Worm (Caenorhabditis elegans) whole organism, early embryonic: ENCODE results near the gene Y25C1A.8.
"Not testable (repeated sequence)": the region's sequence is repeated elsewhere in the genome, so short reads cannot be mapped to it uniquely, and the experiment has no call there.

Source experiments
- B0310.2 ChIP-seq: sonication (generic microtip); optimal IDR thresholded peaks from 2 replicates; lab custom pipeline; 2016; ENCODE audit warnings: mild to moderate bottlenecking, missing genetic modification characterization, missing compliant biosample characterization
- F13C5.2 ChIP-seq: sonication (generic microtip); optimal IDR thresholded peaks from 2 replicates; lab custom pipeline; 2017; ENCODE audit warnings: mild to moderate bottlenecking, missing genetic modification characterization, inconsistent platforms, missing compliant biosample characterization
- aly-1 ChIP-seq: sonication (generic microtip); optimal IDR thresholded peaks from 2 replicates; lab custom pipeline; 2016; ENCODE audit warnings: missing genetic modification characterization, missing compliant biosample characterization
- ama-1 ChIP-seq: fragments of 150-350 bp; optimal IDR thresholded peaks from 2 replicates; lab custom pipeline; 2014
- ceh-13 ChIP-seq: fragments of 200-800 bp; sonication (Bioruptor generic); optimal IDR thresholded peaks from 2 replicates; lab custom pipeline; 2018; ENCODE audit warnings: mild to moderate bottlenecking, missing genetic modification characterization, missing compliant biosample characterization
- ceh-36 ChIP-seq: sonication (generic microtip); optimal IDR thresholded peaks from 2 replicates; lab custom pipeline; 2016; ENCODE audit warnings: missing genetic modification characterization, inconsistent platforms, missing compliant biosample characterization
- ets-7 ChIP-seq: sonication (generic microtip); optimal IDR thresholded peaks from 2 replicates; lab custom pipeline; 2016; ENCODE audit warnings: missing genotype, missing genetic modification characterization, missing compliant biosample characterization
- flt-1 ChIP-seq: fragments of 200-800 bp; sonication (Bioruptor generic); IDR thresholded peaks from 2 replicates; pipeline ENCODE4 v1.3.6; 2022; ENCODE audit warnings: missing genetic modification characterization, missing compliant biosample characterization
- hmbx-1 ChIP-seq: sonication (generic microtip); optimal IDR thresholded peaks from 2 replicates; lab custom pipeline; 2016; ENCODE audit warnings: mild to moderate bottlenecking, missing genetic modification characterization, missing compliant biosample characterization
- hmg-4 ChIP-seq: fragments of 200-800 bp; sonication (Bioruptor generic); optimal IDR thresholded peaks from 2 replicates; lab custom pipeline; 2018; ENCODE audit warnings: mild to moderate bottlenecking, missing genetic modification characterization, missing compliant biosample characterization
- hnd-1 ChIP-seq: sonication (generic microtip); optimal IDR thresholded peaks from 2 replicates; lab custom pipeline; 2016; ENCODE audit warnings: missing genetic modification characterization, missing compliant biosample characterization
- pes-1 ChIP-seq: fragments of 200-800 bp; sonication (Bioruptor generic); IDR thresholded peaks from 2 replicates; pipeline ENCODE4 v1.3.6; 2022; ENCODE audit warnings: missing genetic modification reagents, missing genetic modification characterization, missing compliant biosample characterization
- scrt-1 ChIP-seq: fragments of 200-800 bp; sonication (Bioruptor generic); IDR thresholded peaks from 2 replicates; pipeline ENCODE4 v1.3.6; 2022; ENCODE audit warnings: missing genetic modification characterization, missing compliant biosample characterization
- sea-1 ChIP-seq: fragments of 200-800 bp; sonication (Bioruptor generic); conservative IDR thresholded peaks from 2 replicates; pipeline ENCODE4 v1.3.6; 2022; ENCODE audit warnings: missing genetic modification characterization, missing compliant biosample characterization
- tbx-11 ChIP-seq: fragments of 200-800 bp; sonication (Bioruptor generic); IDR thresholded peaks from 2 replicates; pipeline ENCODE4 v1.3.6; 2022; ENCODE audit warnings: missing genetic modification characterization, missing compliant biosample characterization
- tbx-37 ChIP-seq: fragments of 200-800 bp; sonication (Bioruptor generic); conservative IDR thresholded peaks from 2 replicates; pipeline ENCODE4 v1.3.6; 2022; ENCODE audit warnings: missing genetic modification reagents, missing genetic modification characterization, missing compliant biosample characterization
- tra-4 ChIP-seq: sonication (generic microtip); optimal IDR thresholded peaks from 2 replicates; lab custom pipeline; 2017; ENCODE audit warnings: missing genetic modification characterization, missing compliant biosample characterization

The Y25C1A.8 gene

DNA sequence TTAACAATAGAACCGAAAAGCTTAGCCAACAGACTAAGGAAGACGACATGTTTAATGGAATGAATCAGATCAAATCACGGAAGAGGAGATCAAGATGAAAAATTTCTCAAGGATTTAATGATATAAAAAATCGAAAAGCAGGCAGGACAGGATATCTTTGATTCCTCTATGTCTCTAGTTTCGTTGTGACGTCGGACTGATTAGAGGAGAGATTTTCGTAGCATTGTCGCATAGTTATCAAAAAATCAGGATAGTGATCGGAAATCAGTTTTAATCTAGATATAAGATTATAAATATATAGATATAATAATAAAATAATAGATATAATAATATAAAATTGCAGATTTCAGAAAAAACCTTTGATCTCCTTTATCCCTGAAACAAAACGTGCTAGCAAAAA is 33.4 kb downstream of the Y25C1A.8 start, which contains the start of gene B0454.8:
B0454.8 (minus strand) TSS at position 101 of the 400 bp plus-strand sequence.
- no peak for TF ChIP-seq tbx-11 (GFP tag; lab: Robert Waterston, UW)
- no peak for TF ChIP-seq ceh-36
- TF ChIP-seq ceh-13 (GFP tag; lab: Kevin White, UChicago): no peak

DNA sequence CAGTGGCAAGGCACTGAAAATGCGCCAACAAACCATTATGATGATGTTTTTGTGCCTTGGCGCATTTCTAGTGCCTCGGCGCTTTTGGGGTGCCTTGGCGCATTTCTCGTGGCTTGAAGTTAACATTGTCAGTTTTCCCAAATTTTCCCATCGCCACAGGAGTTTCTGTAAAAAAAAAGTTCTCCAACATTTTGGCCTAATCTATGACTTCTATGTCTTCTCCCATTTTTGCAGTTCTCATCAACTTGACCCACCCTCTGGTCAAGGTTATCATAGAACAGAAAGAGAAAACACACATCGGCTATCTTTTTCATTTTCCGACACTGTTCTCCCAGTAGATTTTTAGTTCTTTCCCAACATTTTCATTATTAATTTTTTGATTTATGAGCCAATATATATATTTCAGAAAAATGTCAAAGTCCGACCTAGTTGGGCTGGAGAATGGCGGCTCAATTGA is 38.3 kb downstream of the Y25C1A.8 start, which contains the start of the genes B0454.26 and B0454.5:
B0454.26 (minus strand) TSS at position 101 of the 457 bp plus-strand sequence.
B0454.5 (plus strand) TSS at position 407 of the 457 bp plus-strand sequence.
- TF ChIP-seq tra-4 (tag; lab: Kevin White, UChicago): no peak

DNA sequence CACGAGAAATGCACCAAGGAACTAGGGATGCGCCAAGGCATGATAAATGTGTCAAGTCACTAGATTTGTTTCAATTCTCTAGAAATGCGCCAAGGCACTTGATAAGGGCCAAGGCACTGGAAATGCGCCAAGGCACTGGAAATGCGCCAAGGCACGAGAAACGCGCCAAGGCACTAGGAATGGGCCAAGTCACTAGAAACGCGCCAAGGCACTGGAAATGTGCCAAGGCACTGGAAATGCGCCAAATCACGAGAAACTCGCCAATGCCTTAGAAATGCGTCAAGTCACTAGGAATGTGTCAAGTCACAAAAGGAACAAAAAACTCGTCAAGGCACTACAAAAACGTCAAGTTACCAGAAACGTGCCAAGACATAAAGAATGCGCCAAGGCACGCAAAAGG is 40.4 kb downstream of the Y25C1A.8 start:
- TF ChIP-seq hmg-4 (GFP tag; lab: Kevin White, UChicago): no peak
- no peak for TF ChIP-seq ceh-36
- no peak for TF ChIP-seq B0310.2 (tag; lab: Kevin White, UChicago)
- no peak for TF ChIP-seq pes-1 (GFP tag; lab: Robert Waterston, UW)
- TF ChIP-seq tbx-37 (GFP tag; lab: Robert Waterston, UW): no peak
- no peak for TF ChIP-seq ets-7 (tag; lab: Kevin White, UChicago)
- no peak for TF ChIP-seq tbx-11 (GFP tag; lab: Robert Waterston, UW)
- no peak for TF ChIP-seq hnd-1 (tag; lab: Kevin White, UChicago)
- no peak for TF ChIP-seq sea-1
- no peak for TF ChIP-seq hmbx-1
- TF ChIP-seq F13C5.2 (tag; lab: Kevin White, UChicago): no peak
- TF ChIP-seq ceh-13 (GFP tag; lab: Kevin White, UChicago): no peak
- TF ChIP-seq flt-1 (GFP tag; lab: Robert Waterston, UW): no peak
- TF ChIP-seq aly-1: no peak
- TF ChIP-seq tra-4 (tag; lab: Kevin White, UChicago): no peak
- no peak for TF ChIP-seq scrt-1 (GFP tag; lab: Robert Waterston, UW)
- no peak for TF ChIP-seq ama-1

DNA sequence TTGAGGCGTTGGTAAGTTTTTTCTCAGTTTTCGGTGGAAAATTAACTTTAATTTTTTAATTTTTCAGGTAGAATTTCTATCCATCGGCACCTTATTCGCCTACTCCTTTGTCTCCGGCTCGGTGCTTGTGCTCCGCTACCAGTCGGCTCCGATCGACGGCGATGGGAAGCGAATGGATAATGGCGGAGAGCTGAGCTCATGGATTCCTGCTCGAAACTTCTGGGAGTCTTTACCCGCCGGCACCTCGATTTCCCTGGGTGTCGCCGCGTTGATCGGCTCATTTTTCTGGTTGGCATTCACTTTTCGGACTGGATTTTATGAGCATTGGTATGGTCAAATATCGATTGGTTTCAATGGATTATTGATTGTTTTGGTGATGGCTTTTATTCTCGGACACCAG is 41.8 kb downstream of the Y25C1A.8 start:
- TF ChIP-seq aly-1 (no peak), tbx-11 (GFP tag; lab: Robert Waterston, UW) (no peak)

DNA sequence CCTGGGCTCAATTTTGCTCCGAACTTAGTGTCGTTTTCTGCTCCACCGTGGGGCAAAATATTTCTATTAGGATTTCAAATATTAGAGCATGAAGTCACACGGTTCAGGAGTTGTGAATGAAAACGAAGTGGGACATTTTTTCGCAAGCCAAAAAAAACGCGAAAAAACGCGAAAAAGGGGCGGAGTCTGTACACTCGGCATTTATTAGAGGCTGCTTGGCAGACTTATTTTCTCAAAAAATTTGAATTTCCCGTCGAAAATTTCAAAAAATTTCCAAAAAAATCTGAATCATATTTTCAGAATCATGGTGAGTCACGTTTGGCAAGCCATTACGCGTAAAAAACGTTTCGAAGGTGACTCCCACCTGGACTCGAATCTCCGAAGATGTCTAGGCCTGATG is 44.3 kb downstream of the Y25C1A.8 start, which contains the start of gene B0454.6:
B0454.6 (plus strand) TSS at position 301 of the 400 bp plus-strand sequence.
- not testable (repeated sequence) for TF ChIP-seq B0310.2 (tag; lab: Kevin White, UChicago); tbx-37 (GFP tag; lab: Robert Waterston, UW); tbx-11 (GFP tag; lab: Robert Waterston, UW)

DNA sequence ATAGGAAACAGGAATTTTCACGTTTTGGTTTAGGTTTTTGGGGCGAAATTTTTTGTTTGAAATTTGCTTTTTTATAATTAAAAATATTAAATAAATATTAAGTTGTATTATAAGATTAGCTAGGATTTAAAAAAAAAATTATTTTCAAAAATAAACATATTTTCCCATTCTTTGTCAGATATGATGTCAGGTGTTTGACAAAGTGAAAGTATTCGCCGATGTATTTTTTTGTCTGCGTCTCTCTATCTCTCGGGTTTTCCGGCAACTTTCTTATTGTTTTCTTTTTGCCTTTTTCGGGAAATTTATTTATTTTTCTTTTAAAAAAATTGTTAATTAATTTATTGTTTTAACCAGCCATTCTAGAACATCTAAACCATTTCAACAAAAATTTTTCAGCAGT is 46.3 kb downstream of the Y25C1A.8 start:
- no peak for TF ChIP-seq aly-1
- no peak for TF ChIP-seq pes-1 (GFP tag; lab: Robert Waterston, UW)
- no peak for TF ChIP-seq hmbx-1
- TF ChIP-seq ets-7 (tag; lab: Kevin White, UChicago): no peak
- TF ChIP-seq flt-1 (GFP tag; lab: Robert Waterston, UW): no peak
- no peak for TF ChIP-seq tra-4 (tag; lab: Kevin White, UChicago)
- no peak for TF ChIP-seq tbx-11 (GFP tag; lab: Robert Waterston, UW)
- no peak for TF ChIP-seq tbx-37 (GFP tag; lab: Robert Waterston, UW)
- no peak for TF ChIP-seq ceh-36

DNA sequence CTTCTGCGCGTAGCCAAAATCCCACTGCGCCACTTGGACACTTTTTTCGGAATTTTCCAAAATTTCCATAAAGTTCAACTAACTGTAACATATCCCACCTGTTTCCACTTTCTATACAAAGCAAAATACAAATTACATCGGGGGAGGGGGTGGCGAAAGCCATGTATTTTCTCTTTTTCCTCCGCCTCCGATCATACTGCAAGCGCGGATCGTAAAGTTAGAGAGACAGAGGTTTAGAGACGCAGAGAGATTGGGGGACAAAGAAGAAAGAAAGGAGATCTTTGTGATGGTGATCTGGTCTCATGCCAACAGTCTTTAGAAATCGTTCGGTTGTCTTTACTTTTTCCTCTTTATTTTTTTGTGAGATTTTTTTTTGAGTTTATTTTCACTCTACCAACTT is 48.5 kb downstream of the Y25C1A.8 start:
- TF ChIP-seq F13C5.2 (tag; lab: Kevin White, UChicago): no peak
- TF ChIP-seq scrt-1 (GFP tag; lab: Robert Waterston, UW): no peak
- TF ChIP-seq hmbx-1: no peak

DNA sequence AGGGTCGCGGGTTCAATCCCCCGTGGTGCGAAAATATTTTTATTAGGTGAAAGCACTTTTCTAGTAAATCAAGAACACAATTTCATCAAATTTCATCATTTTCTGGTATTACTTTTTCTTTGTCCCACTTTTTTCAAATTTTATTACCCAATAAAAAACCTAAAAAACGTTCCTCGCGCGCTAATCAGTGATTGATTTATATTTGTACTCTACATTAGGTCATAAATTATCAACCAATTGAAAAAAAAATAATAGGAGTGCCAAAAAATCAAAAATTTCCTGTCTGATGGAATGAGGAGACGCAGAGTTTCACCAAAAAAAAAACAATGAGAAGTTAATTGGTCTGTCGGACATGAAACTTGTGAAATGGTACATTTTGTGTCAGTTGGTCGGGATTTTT is 52.1 kb downstream of the Y25C1A.8 start:
- TF ChIP-seq tbx-11 (GFP tag; lab: Robert Waterston, UW) (no peak), ets-7 (tag; lab: Kevin White, UChicago) (no peak), sea-1 (no peak), tbx-37 (GFP tag; lab: Robert Waterston, UW) (no peak), scrt-1 (GFP tag; lab: Robert Waterston, UW) (no peak), pes-1 (GFP tag; lab: Robert Waterston, UW) (no peak), ama-1 (no peak), tra-4 (tag; lab: Kevin White, UChicago) (no peak), ceh-36 (no peak), flt-1 (GFP tag; lab: Robert Waterston, UW) (no peak), B0310.2 (tag; lab: Kevin White, UChicago) (no peak), ceh-13 (GFP tag; lab: Kevin White, UChicago) (no peak), hnd-1 (tag; lab: Kevin White, UChicago) (no peak)

DNA sequence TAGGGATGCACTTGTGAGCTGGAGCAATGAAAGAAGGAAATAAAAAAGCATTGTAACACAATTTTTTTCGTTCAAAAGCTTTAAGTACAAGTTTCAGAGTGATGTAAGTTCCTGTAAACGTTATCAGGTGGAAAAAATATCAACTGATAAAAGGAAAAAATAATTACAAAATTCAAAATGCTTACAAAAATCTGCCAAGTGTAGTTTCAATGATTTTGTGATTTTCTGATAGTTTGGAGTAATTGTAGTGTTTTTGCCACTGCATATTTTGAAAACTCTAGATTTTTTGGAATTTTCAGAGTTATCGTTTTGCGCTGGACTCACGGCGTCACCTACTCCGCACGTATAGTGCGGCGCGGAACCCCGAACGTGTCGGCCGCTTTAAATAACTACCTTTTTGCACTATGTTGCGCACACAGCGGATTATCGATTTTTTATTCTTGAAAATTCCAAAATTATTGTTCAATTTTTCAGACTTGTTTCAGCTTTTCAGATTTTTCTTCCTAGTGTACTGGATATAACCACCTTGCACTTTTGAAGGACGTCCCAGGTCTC is 53.3 kb downstream of the Y25C1A.8 start, which contains the start of gene clec-2:
clec-2 (minus strand) TSS at position 51 of the 555 bp plus-strand sequence.
- TF ChIP-seq sea-1 (no peak), ceh-36 (no peak), tbx-11 (GFP tag; lab: Robert Waterston, UW) (no peak), hmbx-1 (no peak), tra-4 (tag; lab: Kevin White, UChicago) (no peak), hnd-1 (tag; lab: Kevin White, UChicago) (no peak), B0310.2 (tag; lab: Kevin White, UChicago) (no peak), scrt-1 (GFP tag; lab: Robert Waterston, UW) (no peak), ama-1 (no peak), ets-7 (tag; lab: Kevin White, UChicago) (no peak), tbx-37 (GFP tag; lab: Robert Waterston, UW) (no peak), flt-1 (GFP tag; lab: Robert Waterston, UW) (no peak), aly-1 (no peak), hmg-4 (GFP tag; lab: Kevin White, UChicago) (no peak)
